Fruit fly (Drosophila melanogaster) whole organism, wandering third instar larva: ENCODE results near the gene CG13679.

Source experiments
- Abd-B ChIP-seq: fragments of >200 bp; optimal IDR thresholded peaks from 2 replicates; lab custom pipeline; 2017; ENCODE audit warnings: missing biosample characterization, missing genetic modification characterization
- CG32264 ChIP-seq: fragments of 200-800 bp; sonication (Bioruptor generic); optimal IDR thresholded peaks from 2 replicates; lab custom pipeline; 2016; ENCODE audit warnings: missing biosample characterization, missing genetic modification characterization
- CrebA ChIP-seq: fragments of 200-800 bp; sonication (Bioruptor generic); optimal IDR thresholded peaks from 2 replicates; lab custom pipeline; 2016; ENCODE audit warnings: missing biosample characterization, mild to moderate bottlenecking, missing genetic modification characterization, borderline replicate concordance
- Dfd ChIP-seq: fragments of >200 bp; optimal IDR thresholded peaks from 2 replicates; lab custom pipeline; 2017; ENCODE audit warnings: missing biosample characterization, missing genetic modification characterization
- Dif ChIP-seq: fragments of 200-275, 200-300 bp; sonication (Bioruptor generic); optimal IDR thresholded peaks from 2 replicates; lab custom pipeline; 2018; ENCODE audit warnings: missing biosample characterization, missing genetic modification characterization; ENCODE audit not compliant: partially characterized antibody
- GATAd ChIP-seq: sonication (Bioruptor generic); optimal IDR thresholded peaks from 2 replicates; lab custom pipeline; 2016; ENCODE audit warnings: missing biosample characterization, missing genetic modification characterization
- Hr78 ChIP-seq: fragments of >200 bp; optimal IDR thresholded peaks from 2 replicates; lab custom pipeline; 2017; ENCODE audit warnings: missing biosample characterization, missing genetic modification characterization
- Hr83 ChIP-seq: fragments of 200-300 bp; sonication (Bioruptor generic); optimal IDR thresholded peaks from 2 replicates; lab custom pipeline; 2016; ENCODE audit warnings: missing biosample characterization, mild to moderate bottlenecking, missing genetic modification characterization, moderate library complexity; ENCODE audit not compliant: poor library complexity, severe bottlenecking
- Jra ChIP-seq: sonication (Bioruptor generic); optimal IDR thresholded peaks from 2 replicates; lab custom pipeline; 2016; ENCODE audit warnings: missing biosample characterization, missing genetic modification characterization
- N ChIP-seq: fragments of >200 bp; optimal IDR thresholded peaks from 2 replicates; lab custom pipeline; 2018; ENCODE audit warnings: missing biosample characterization, missing external identifiers, missing genetic modification characterization
- OdsH ChIP-seq: fragments of 200-800 bp; sonication (Bioruptor generic); optimal IDR thresholded peaks from 2 replicates; lab custom pipeline; 2016; ENCODE audit warnings: missing biosample characterization, mild to moderate bottlenecking, missing genetic modification characterization
- Rel ChIP-seq, 2 experiments: fragments of 200-800 bp; sonication (Bioruptor generic) in 1 of 2; optimal IDR thresholded peaks; 2 replicates in 1 of 2; 3 replicates in 1 of 2; lab custom pipeline; 2016 to 2019; ENCODE audit warnings: mild to moderate bottlenecking in 2 of 2, missing biosample characterization in 2 of 2, missing genetic modification characterization in 2 of 2, moderate library complexity in 1 of 2
- Sp1 ChIP-seq: fragments of 200-800 bp; sonication (Bioruptor generic); optimal IDR thresholded peaks from 3 replicates; lab custom pipeline; 2019; ENCODE audit warnings: missing biosample characterization, mild to moderate bottlenecking, missing genetic modification characterization, moderate library complexity
- Vsx2 ChIP-seq: fragments of 200-300, 225-300 bp; sonication (Bioruptor generic); optimal IDR thresholded peaks from 2 replicates; lab custom pipeline; 2018; ENCODE audit warnings: missing biosample characterization, missing genetic modification characterization; ENCODE audit not compliant: partially characterized antibody
- brk ChIP-seq: fragments of 200-800 bp; sonication (Bioruptor generic); optimal IDR thresholded peaks from 2 replicates; lab custom pipeline; 2016; ENCODE audit warnings: missing biosample characterization, mild to moderate bottlenecking, missing genetic modification characterization
- dl ChIP-seq, 2 experiments: fragments of 175-275, 200-275 bp in 1 of 2; fragments of 200-275 bp in 1 of 2; sonication (Bioruptor generic); optimal IDR thresholded peaks; lab custom pipeline; 2018; ENCODE audit warnings: mild to moderate bottlenecking in 2 of 2, missing biosample characterization in 2 of 2, missing genetic modification characterization in 2 of 2, moderate library complexity in 2 of 2; ENCODE audit not compliant: partially characterized antibody in 2 of 2, insufficient read depth in 1 of 2
- ey ChIP-seq: fragments of 200-800 bp; sonication (Bioruptor generic); optimal IDR thresholded peaks from 2 replicates; lab custom pipeline; 2016; ENCODE audit warnings: missing biosample characterization, missing genetic modification characterization
- foxo ChIP-seq, 2 experiments: fragments of 200-800 bp; sonication (Bioruptor generic); optimal IDR thresholded peaks; 2 replicates in 1 of 2; 3 replicates in 1 of 2; lab custom pipeline; 2016 to 2017; ENCODE audit warnings: missing biosample characterization in 2 of 2, missing genetic modification characterization in 2 of 2
- fru ChIP-seq: fragments of 200-800 bp; sonication (Bioruptor generic); optimal IDR thresholded peaks from 3 replicates; lab custom pipeline; 2016; ENCODE audit warnings: missing biosample characterization, mild to moderate bottlenecking, missing genetic modification characterization
- h ChIP-seq: fragments of 200-800 bp; sonication (Bioruptor generic); optimal IDR thresholded peaks from 3 replicates; lab custom pipeline; 2016; ENCODE audit warnings: missing biosample characterization, mild to moderate bottlenecking, missing genetic modification characterization
- lola ChIP-seq: fragments of >200 bp; optimal IDR thresholded peaks from 2 replicates; lab custom pipeline; 2017; ENCODE audit warnings: missing biosample characterization, missing genetic modification characterization
- pan ChIP-seq: fragments of >200 bp; optimal IDR thresholded peaks from 2 replicates; lab custom pipeline; 2017
- psq ChIP-seq: fragments of 200-800 bp; sonication (Bioruptor generic); optimal IDR thresholded peaks from 3 replicates; lab custom pipeline; 2017; ENCODE audit warnings: missing biosample characterization, mild to moderate bottlenecking, missing genetic modification characterization, moderate library complexity
- rgr ChIP-seq: fragments of 200-800 bp; sonication (Bioruptor generic); optimal IDR thresholded peaks from 3 replicates; lab custom pipeline; 2016; ENCODE audit warnings: missing biosample characterization, mild to moderate bottlenecking, missing genetic modification characterization
- sage ChIP-seq: fragments of 200-800 bp; sonication (Bioruptor generic); optimal IDR thresholded peaks from 2 replicates; lab custom pipeline; 2016; ENCODE audit warnings: missing biosample characterization, mild to moderate bottlenecking, missing genetic modification characterization
- sv ChIP-seq: fragments of 200-800 bp; sonication (Bioruptor generic); optimal IDR thresholded peaks from 3 replicates; lab custom pipeline; 2016; ENCODE audit warnings: missing biosample characterization, missing genetic modification characterization
- tai ChIP-seq: sonication (Bioruptor generic); optimal IDR thresholded peaks from 2 replicates; lab custom pipeline; 2016; ENCODE audit warnings: missing biosample characterization, missing genetic modification characterization
- usp ChIP-seq: fragments of >200 bp; optimal IDR thresholded peaks from 2 replicates; lab custom pipeline; 2017; ENCODE audit warnings: missing biosample characterization, missing genetic modification characterization
- woc ChIP-seq: sonication (Bioruptor generic); optimal IDR thresholded peaks from 2 replicates; lab custom pipeline; 2016; ENCODE audit warnings: missing biosample characterization, mild to moderate bottlenecking, missing genetic modification characterization

The CG13679 gene

dm6 chr3L:8158715-8159380, 43.7 kb upstream of the CG13679 start, which contains the start of gene CG42445:
Gene CG42445 (minus strand): TSS chr3L:8158900.
- TF ChIP-seq Dif (GFP tag; lab: Kevin White, UChicago), result peak; percentile 65
- TF ChIP-seq CrebA, result peak; percentile 10
- peak; percentile 40 for TF ChIP-seq brk (GFP tag; lab: Kevin White, UChicago)
- no peak for TF ChIP-seq ey
- TF ChIP-seq Vsx2 (GFP tag; lab: Kevin White, UChicago), result peak; percentile 6
- no peak for TF ChIP-seq CG32264
- peak; percentile 62 for TF ChIP-seq sage (GFP tag; lab: Kevin White, UChicago)

dm6 chr3L:8159724-8160422, 42.7 kb upstream of the CG13679 start, which contains the start of gene CG43886:
Gene CG43886 (minus strand): TSS chr3L:8159774.
- no peak for TF ChIP-seq ey
- no peak for TF ChIP-seq Sp1 (GFP tag; lab: Kevin White, UChicago)
- TF ChIP-seq sv, result no peak
- TF ChIP-seq lola (GFP tag; lab: Kevin White, UChicago), result no peak
- TF ChIP-seq sage (GFP tag; lab: Kevin White, UChicago), result no peak
- TF ChIP-seq N (GFP tag; lab: Kevin White, UChicago), result no peak
- TF ChIP-seq h (GFP tag; lab: Kevin White, UChicago), result no peak
- TF ChIP-seq Dfd (GFP tag; lab: Kevin White, UChicago), result no peak
- peak in 1 of 2 experiments; percentile 23 for TF ChIP-seq dl (GFP tag; optimal IDR thresholded peaks at IDR 0.05; lab: Kevin White, UChicago; ENCODE audit: insufficient read depth in 1 of 2, partially characterized antibody in 2 of 2)
- TF ChIP-seq Dif (GFP tag; lab: Kevin White, UChicago), result peak; percentile 52
- TF ChIP-seq Abd-B (GFP tag; lab: Kevin White, UChicago), result no peak
- TF ChIP-seq Hr78 (GFP tag; lab: Kevin White, UChicago), result no peak

dm6 chr3L:8165436-8165835, 37.2 kb upstream of the CG13679 start, which contains the start of gene CG13675:
Gene CG13675 (minus strand): TSS chr3L:8165518.
- TF ChIP-seq sage (GFP tag; lab: Kevin White, UChicago) (no peak), woc (GFP tag; lab: Kevin White, UChicago) (no peak), Rel (GFP tag; optimal IDR thresholded peaks at IDR 0.05; lab: Kevin White, UChicago) (no peak), Rel (tag; optimal IDR thresholded peaks at IDR 0.05; lab: Kevin White, UChicago) (peak; percentile 3)

- peak; percentile 14 for TF ChIP-seq rgr
- no peak for TF ChIP-seq fru (GFP tag; lab: Kevin White, UChicago)
- TF ChIP-seq dl (GFP tag; optimal IDR thresholded peaks at IDR 0.05; lab: Kevin White, UChicago; ENCODE audit: insufficient read depth in 1 of 2, partially characterized antibody in 2 of 2), result peak in 1 of 2 experiments; percentile 4
- no peak for TF ChIP-seq Vsx2 (GFP tag; lab: Kevin White, UChicago)
- no peak for TF ChIP-seq Jra (GFP tag; lab: Kevin White, UChicago)
- TF ChIP-seq tai (GFP tag; lab: Kevin White, UChicago), result no peak
- TF ChIP-seq ey, result peak; percentile 9
- peak in 1 of 2 experiments; percentile 13 for TF ChIP-seq foxo (GFP tag; optimal IDR thresholded peaks at IDR 0.05; lab: Kevin White, UChicago)
- no peak for TF ChIP-seq usp (GFP tag; lab: Kevin White, UChicago)
- no peak for TF ChIP-seq brk (GFP tag; lab: Kevin White, UChicago)
- no peak for TF ChIP-seq Sp1 (GFP tag; lab: Kevin White, UChicago)
- no peak for TF ChIP-seq CG32264
- TF ChIP-seq pan (lab: Kevin White, UChicago), result no peak
- peak; percentile 9 for TF ChIP-seq woc (GFP tag; lab: Kevin White, UChicago)
Observed at dm6 chr3L:8175818-8176217, 26.8 kb upstream of the CG13679 start, which contains the start of gene RecQ4. Gene RecQ4 (minus strand): TSS chr3L:8175978.

- TF ChIP-seq rgr, result peak; percentile 44
- TF ChIP-seq Hr83 (GFP tag; lab: Kevin White, UChicago), result peak; percentile 44
- TF ChIP-seq h (GFP tag; lab: Kevin White, UChicago), result peak; percentile 1
- peak in 1 of 2 experiments; percentile 58 for TF ChIP-seq foxo (GFP tag; optimal IDR thresholded peaks at IDR 0.05; lab: Kevin White, UChicago)
- peak; percentile 30 for TF ChIP-seq psq
- no peak for TF ChIP-seq pan (lab: Kevin White, UChicago)
- peak; percentile 24 for TF ChIP-seq ey
- TF ChIP-seq woc (GFP tag; lab: Kevin White, UChicago), result peak; percentile 52
- TF ChIP-seq GATAd (GFP tag; lab: Kevin White, UChicago), result no peak
- peak; percentile 49 for TF ChIP-seq OdsH
Observed at dm6 chr3L:8177795-8178564, 24.6 kb upstream of the CG13679 start, which contains the start of gene Nmt. Gene Nmt (minus strand): TSS chr3L:8178429.
